Worm (Caenorhabditis elegans): ENCODE data around the gene slc-25A18.1.

- TF ChIP-seq unc-62 (GFP tag; optimal IDR thresholded peaks at IDR 0.05) (no peak), unc-39 (tag; optimal IDR thresholded peaks at IDR 0.05) (no peak), hmg-11 (tag; optimal IDR thresholded peaks at IDR 0.05) (no peak), jun-1 (tag; optimal IDR thresholded peaks at IDR 0.05) (no peak), nhr-23 (tag; optimal IDR thresholded peaks at IDR 0.05) (no peak), elt-3 (tag; optimal IDR thresholded peaks at IDR 0.05) (no peak), ceh-28 (tag; optimal IDR thresholded peaks at IDR 0.05) (no peak), lin-39 (tag; optimal IDR thresholded peaks at IDR 0.05) (no peak), nhr-11 (tag; optimal IDR thresholded peaks at IDR 0.05) (no peak), pqm-1 (tag; optimal IDR thresholded peaks at IDR 0.05) (no peak), lsy-12 (tag; optimal IDR thresholded peaks at IDR 0.05) (no peak), ceh-82 (tag; optimal IDR thresholded peaks at IDR 0.05) (no peak), nhr-77 (tag; optimal IDR thresholded peaks at IDR 0.05) (no peak), zag-1 (tag; optimal IDR thresholded peaks at IDR 0.05) (no peak)
Measured at ce11 chrX:15039029-15039695, 35.4 kb upstream of the slc-25A18.1 start.

All from whole organism, L3 larva.